Fruit fly (Drosophila melanogaster): ENCODE results near the gene Lar.

Gene Lar

dm6 chr2L:19756040-19756439 is 169.6 kb downstream of the Lar start (continued):
- TF ChIP-seq CG2120 (GFP tag; optimal IDR thresholded peaks at IDR 0.05): no peak
- TF ChIP-seq CG13894 (tag; optimal IDR thresholded peaks at IDR 0.05): no peak
- no peak for TF ChIP-seq Hmr (GFP tag; optimal IDR thresholded peaks at IDR 0.05)
- TF ChIP-seq CG12744 (GFP tag; optimal IDR thresholded peaks at IDR 0.05): no peak
- TF ChIP-seq fu2 (GFP tag; optimal IDR thresholded peaks at IDR 0.05): no peak
- peak; percentile 64; the same call in 1 of the 4 replicates for TF ChIP-seq chinmo (GFP tag; IDR thresholded peaks at IDR 0.05; ENCODE audit: partially characterized antibody)
- TF ChIP-seq CG11398 (GFP tag; optimal IDR thresholded peaks at IDR 0.05): no peak
- no peak for TF ChIP-seq gsb (GFP tag; IDR thresholded peaks at IDR 0.05)
- TF ChIP-seq CG31388 (GFP tag; optimal IDR thresholded peaks at IDR 0.05): no peak
- TF ChIP-seq gt (GFP tag; IDR thresholded peaks at IDR 0.05): no peak
- no peak for TF ChIP-seq CG18262 (tag; optimal IDR thresholded peaks at IDR 0.05)
- TF ChIP-seq tgo (GFP tag; IDR thresholded peaks at IDR 0.05): no peak
- peak; percentile 85 for TF ChIP-seq scrt (GFP tag; optimal IDR thresholded peaks at IDR 0.05)
- no peak for TF ChIP-seq CG10979 (tag; optimal IDR thresholded peaks at IDR 0.05)
- no peak for TF ChIP-seq GATAe (GFP tag; conservative IDR thresholded peaks at IDR 0.05)
- no peak for TF ChIP-seq pan (optimal IDR thresholded peaks at IDR 0.05)
- no peak for TF ChIP-seq pan (GFP tag; optimal IDR thresholded peaks at IDR 0.05 in 1 of 2, IDR thresholded peaks at IDR 0.05 in 1 of 2)
- TF ChIP-seq CG9817 (tag; optimal IDR thresholded peaks at IDR 0.05): no peak
- TF ChIP-seq org-1 (GFP tag; optimal IDR thresholded peaks at IDR 0.05): no peak
- no peak for TF ChIP-seq hbn (GFP tag; IDR thresholded peaks at IDR 0.05; ENCODE audit: partially characterized antibody)
- no peak for TF ChIP-seq CG3995 (GFP tag; optimal IDR thresholded peaks at IDR 0.05)
- TF ChIP-seq Side (GFP tag; optimal IDR thresholded peaks at IDR 0.05): no peak
- peak; percentile 7 for TF ChIP-seq Med (GFP tag)
- no peak for TF ChIP-seq lola (GFP tag; optimal IDR thresholded peaks at IDR 0.05)
- TF ChIP-seq CG6765 (GFP tag; optimal IDR thresholded peaks at IDR 0.05): no peak
- no peak for TF ChIP-seq Sry-δ (GFP tag; optimal IDR thresholded peaks at IDR 0.05)
- no peak for TF ChIP-seq dm (GFP tag; optimal IDR thresholded peaks at IDR 0.05)
- no peak for TF ChIP-seq CG7745 (tag; optimal IDR thresholded peaks at IDR 0.05)
- no peak for TF ChIP-seq CG2116 (GFP tag; optimal IDR thresholded peaks at IDR 0.05)
- TF ChIP-seq CG34224 (GFP tag; IDR thresholded peaks at IDR 0.05; ENCODE audit: partially characterized antibody): no peak
- peak; percentile 7 for TF ChIP-seq CG1832 (GFP tag; optimal IDR thresholded peaks at IDR 0.05)
- TF ChIP-seq Sox102F (GFP tag; optimal IDR thresholded peaks at IDR 0.05): no peak
- TF ChIP-seq zf30C (GFP tag; optimal IDR thresholded peaks at IDR 0.05): no peak
- no peak for TF ChIP-seq jumu (GFP tag; optimal IDR thresholded peaks at IDR 0.05)
- no peak for TF ChIP-seq CG16813 (GFP tag; IDR thresholded peaks at IDR 0.05; ENCODE audit: partially characterized antibody)
- no peak for TF ChIP-seq CG9932 (GFP tag; IDR thresholded peaks at IDR 0.05)
- TF ChIP-seq Sin3A (optimal IDR thresholded peaks at IDR 0.05): no peak
- TF ChIP-seq CG17612 (GFP tag; IDR thresholded peaks at IDR 0.05): no peak
- TF ChIP-seq Bdp1 (GFP tag; optimal IDR thresholded peaks at IDR 0.05): no peak
- no peak for TF ChIP-seq B-H1 (GFP tag; IDR thresholded peaks at IDR 0.05)
- TF ChIP-seq CG7372 (GFP tag; IDR thresholded peaks at IDR 0.05): no peak
- TF ChIP-seq sim (GFP tag; IDR thresholded peaks at IDR 0.05): 0 out of 2 replicates have a peak, but pooled peaks have one; percentile 19
- TF ChIP-seq CG18011 (GFP tag; optimal IDR thresholded peaks at IDR 0.05): no peak
- TF ChIP-seq CG17802 (tag; optimal IDR thresholded peaks at IDR 0.05): no peak
- TF ChIP-seq grn (GFP tag; optimal IDR thresholded peaks at IDR 0.05): no peak
- TF ChIP-seq chm (GFP tag; IDR thresholded peaks at IDR 0.05): 0 out of 2 replicates have a peak, but pooled peaks have one; percentile 22
- no peak for TF ChIP-seq Fer3 (tag; optimal IDR thresholded peaks at IDR 0.05)
- TF ChIP-seq gsb-n (tag; optimal IDR thresholded peaks at IDR 0.05): no peak
- no peak for TF ChIP-seq vfl (GFP tag; optimal IDR thresholded peaks at IDR 0.05)
- TF ChIP-seq CG17361 (GFP tag; IDR thresholded peaks at IDR 0.05): no peak
- TF ChIP-seq ranshi (GFP tag; IDR thresholded peaks at IDR 0.05): no peak
- no peak for TF ChIP-seq Scr (GFP tag; IDR thresholded peaks at IDR 0.05; ENCODE audit: partially characterized antibody)

All from whole organism, embryonic.